Worm (Caenorhabditis elegans) whole organism, L4 larva: Measurements from ENCODE around the gene R10E4.7.

Source experiments
- F49E8.2 ChIP-seq: sonication (generic microtip); optimal IDR thresholded peaks from 2 replicates; lab custom pipeline; 2016; ENCODE audit warnings: missing compliant biosample characterization, mild to moderate bottlenecking, missing genetic modification characterization, borderline replicate concordance
- R02D3.7 ChIP-seq: fragments of 150-350 bp; sonication (generic microtip); optimal IDR thresholded peaks from 3 replicates; lab custom pipeline; 2014; ENCODE audit warnings: missing biosample characterization, missing genetic modification characterization
- T20F7.1 ChIP-seq: fragments of 200-800 bp; sonication (Bioruptor generic); optimal IDR thresholded peaks from 2 replicates; lab custom pipeline; 2018; ENCODE audit warnings: mild to moderate bottlenecking, missing genetic modification characterization, missing compliant biosample characterization
- T26A8.4 ChIP-seq: fragments of 200-800 bp; sonication (Bioruptor generic); IDR thresholded peaks from 2 replicates; pipeline ENCODE4 v1.3.6; 2022; ENCODE audit warnings: missing genetic modification characterization, missing compliant biosample characterization
- aha-1 ChIP-seq: fragments of 150-350 bp; peaks from one replicate; lab custom pipeline; 2014; ENCODE audit warnings: missing biosample characterization, missing genetic modification characterization
- ceh-20 ChIP-seq: fragments of 200-800 bp; sonication (Bioruptor generic); IDR thresholded peaks from 2 replicates; pipeline ENCODE4 v1.3.6; 2022; ENCODE audit warnings: missing genetic modification reagents, missing genetic modification characterization, missing compliant biosample characterization
- ceh-28 ChIP-seq: fragments of 150-350 bp; optimal IDR thresholded peaks from 2 replicates; lab custom pipeline; 2014; ENCODE audit warnings: missing biosample characterization, missing genetic modification reagents, missing genetic modification characterization
- daf-16 ChIP-seq, 3 experiments: sonication (generic microtip); optimal IDR thresholded peaks; 2 replicates each; lab custom pipeline; 2016 to 2017; ENCODE audit warnings: missing genetic modification characterization in 3 of 3, missing genetic modification reagents in 3 of 3, mild to moderate bottlenecking in 2 of 3, missing compliant biosample characterization in 2 of 3, missing biosample characterization in 1 of 3, moderate library complexity in 1 of 3
- daf-19 ChIP-seq: fragments of 200-800 bp; sonication (Bioruptor generic); conservative IDR thresholded peaks from 2 replicates; pipeline ENCODE4 v1.3.6; 2022; ENCODE audit warnings: missing genetic modification characterization, missing compliant biosample characterization
- dpl-1 ChIP-seq: fragments of 150-350 bp; optimal IDR thresholded peaks from 2 replicates; lab custom pipeline; 2014; ENCODE audit warnings: missing biosample characterization, missing genetic modification reagents, missing genetic modification characterization
- duxl-1 ChIP-seq: sonication (generic microtip); optimal IDR thresholded peaks from 2 replicates; lab custom pipeline; 2016; ENCODE audit warnings: mild to moderate bottlenecking, missing genetic modification characterization, moderate library complexity, missing compliant biosample characterization; ENCODE audit not compliant: poor library complexity
- dve-1 ChIP-seq: sonication (generic microtip); optimal IDR thresholded peaks from 2 replicates; lab custom pipeline; 2017; ENCODE audit warnings: antibody characterized with exemption, mild to moderate bottlenecking, missing genetic modification characterization, missing compliant biosample characterization; ENCODE audit not compliant: insufficient read depth
- fkh-10 ChIP-seq: fragments of 150-350 bp; optimal IDR thresholded peaks from 2 replicates; lab custom pipeline; 2014; ENCODE audit warnings: missing biosample characterization, missing genetic modification reagents, missing genetic modification characterization
- hif-1 ChIP-seq, 2 experiments: sonication (generic microtip); optimal IDR thresholded peaks; 2 replicates each; lab custom pipeline; 2016 to 2017; ENCODE audit warnings: missing compliant biosample characterization in 2 of 2, missing genetic modification characterization in 2 of 2, missing genetic modification reagents in 2 of 2, missing genotype in 2 of 2, mild to moderate bottlenecking in 1 of 2
- hlh-30 ChIP-seq: sonication (generic microtip); optimal IDR thresholded peaks from 2 replicates; lab custom pipeline; 2017; ENCODE audit warnings: antibody characterized with exemption, mild to moderate bottlenecking, missing genetic modification characterization, missing compliant biosample characterization; ENCODE audit not compliant: insufficient read depth
- lim-7 ChIP-seq: fragments of 200-800 bp; sonication (Bioruptor generic); IDR thresholded peaks from 2 replicates; pipeline ENCODE4 v1.3.6; 2022; ENCODE audit warnings: missing genetic modification characterization, missing compliant biosample characterization
- lin-29 ChIP-seq: fragments of 200-800 bp; sonication (Bioruptor generic); IDR thresholded peaks from 2 replicates; pipeline ENCODE4 v1.3.6; 2022; ENCODE audit warnings: missing genetic modification reagents, missing genetic modification characterization, missing compliant biosample characterization
- lin-38 ChIP-seq: fragments of 200-800 bp; sonication (Bioruptor generic); IDR thresholded peaks from 2 replicates; pipeline ENCODE4 v1.3.6; 2022; ENCODE audit warnings: missing genetic modification reagents, missing genetic modification characterization, missing compliant biosample characterization
- lir-3 ChIP-seq: sonication (generic microtip); optimal IDR thresholded peaks from 2 replicates; lab custom pipeline; 2016; ENCODE audit warnings: mild to moderate bottlenecking, missing genetic modification characterization, missing compliant biosample characterization
- lsy-2 ChIP-seq, 2 experiments: fragments of 150-350 bp in 1 of 2; sonication (generic microtip) in 1 of 2; optimal IDR thresholded peaks; 2 replicates each; lab custom pipeline; 2014 to 2017; ENCODE audit warnings: missing biosample characterization in 2 of 2, missing genetic modification characterization in 2 of 2
- mdl-1 ChIP-seq, 2 experiments: fragments of 150-350 bp in 1 of 2; sonication (generic microtip) in 1 of 2; optimal IDR thresholded peaks; 2 replicates each; lab custom pipeline; 2014 to 2017; ENCODE audit warnings: missing biosample characterization in 2 of 2, missing genetic modification characterization in 2 of 2
- mxl-3 ChIP-seq: fragments of 200-800 bp; sonication (Bioruptor generic); optimal IDR thresholded peaks from 2 replicates; lab custom pipeline; 2018; ENCODE audit warnings: mild to moderate bottlenecking, missing genetic modification characterization, missing compliant biosample characterization
- nhr-10 ChIP-seq: fragments of 150-350 bp; optimal IDR thresholded peaks from 2 replicates; lab custom pipeline; 2014; ENCODE audit warnings: missing biosample characterization, missing genetic modification characterization
- nhr-11 ChIP-seq: fragments of 150-350 bp; optimal IDR thresholded peaks from 2 replicates; lab custom pipeline; 2014; ENCODE audit warnings: missing biosample characterization, missing genetic modification characterization
- nhr-111 ChIP-seq: fragments of 200-800 bp; sonication (Bioruptor generic); optimal IDR thresholded peaks from 2 replicates; lab custom pipeline; 2018; ENCODE audit warnings: mild to moderate bottlenecking, missing genetic modification characterization, missing compliant biosample characterization
- nhr-25 ChIP-seq: sonication (generic microtip); optimal IDR thresholded peaks from 2 replicates; lab custom pipeline; 2017; ENCODE audit warnings: missing genetic modification characterization, mild to moderate bottlenecking, missing compliant biosample characterization, antibody characterized with exemption, moderate library complexity, borderline replicate concordance; ENCODE audit not compliant: insufficient read depth
- nhr-28 ChIP-seq: fragments of 150-350 bp; optimal IDR thresholded peaks from 2 replicates; lab custom pipeline; 2014; ENCODE audit warnings: missing biosample characterization, missing genetic modification characterization
- nhr-41 ChIP-seq: fragments of 200-800 bp; sonication (Bioruptor generic); IDR thresholded peaks from 2 replicates; pipeline ENCODE4 v1.3.6; 2022; ENCODE audit warnings: missing genetic modification reagents, missing genetic modification characterization, missing compliant biosample characterization
- nhr-6 ChIP-seq: fragments of 150-350 bp; optimal IDR thresholded peaks from 2 replicates; lab custom pipeline; 2014; ENCODE audit warnings: missing biosample characterization, missing genetic modification characterization
- nhr-77 ChIP-seq: fragments of 150-350 bp; optimal IDR thresholded peaks from 2 replicates; lab custom pipeline; 2014; ENCODE audit warnings: missing biosample characterization, missing genetic modification characterization
- pha-4 ChIP-seq, 2 experiments: fragments of 150-350 bp in 1 of 2; fragments of 200-800 bp in 1 of 2; sonication (Bioruptor generic) in 1 of 2; IDR thresholded peaks in 1 of 2; optimal IDR thresholded peaks in 1 of 2; 2 replicates each; pipeline versions ENCODE4 v1.3.6 to Lab custom; 2014 to 2022; ENCODE audit warnings: missing genetic modification characterization in 2 of 2, missing genetic modification reagents in 2 of 2, missing biosample characterization in 1 of 2, missing compliant biosample characterization in 1 of 2
- pqm-1 ChIP-seq: sonication (generic microtip); optimal IDR thresholded peaks from 2 replicates; lab custom pipeline; 2017; ENCODE audit warnings: missing biosample characterization, missing genetic modification characterization
- set-16 ChIP-seq: fragments of 200-800 bp; sonication (Bioruptor generic); IDR thresholded peaks from 2 replicates; pipeline ENCODE4 v1.3.6; 2022; ENCODE audit warnings: missing genetic modification reagents, missing genetic modification characterization, missing compliant biosample characterization
- skn-1 ChIP-seq: fragments of 150-350 bp; optimal IDR thresholded peaks from 2 replicates; lab custom pipeline; 2014; ENCODE audit warnings: missing biosample characterization, missing genetic modification characterization
- spr-1 ChIP-seq: sonication (generic microtip); optimal IDR thresholded peaks from 2 replicates; lab custom pipeline; 2016; ENCODE audit warnings: mild to moderate bottlenecking, missing genetic modification characterization, missing compliant biosample characterization
- tra-1 ChIP-seq: fragments of 200-800 bp; sonication (Bioruptor generic); IDR thresholded peaks from 2 replicates; pipeline ENCODE4 v1.3.6; 2022; ENCODE audit warnings: missing genetic modification reagents, missing genetic modification characterization, missing compliant biosample characterization
- unc-39 ChIP-seq: sonication (generic microtip); optimal IDR thresholded peaks from 2 replicates; lab custom pipeline; 2017; ENCODE audit warnings: missing biosample characterization, missing genetic modification characterization
- unc-62 ChIP-seq, 3 experiments: fragments of 150-350 bp in 1 of 3; sonication (generic microtip); optimal IDR thresholded peaks in 2 of 3; peaks in 1 of 3; 1 replicate in 1 of 3; 2 replicates in 2 of 3; lab custom pipeline; 2014 to 2017; ENCODE audit warnings: missing biosample characterization in 3 of 3, missing genetic modification characterization in 3 of 3, missing genetic modification reagents in 3 of 3, missing genotype in 1 of 3
- zfp-3 ChIP-seq: fragments of 200-800 bp; sonication (Bioruptor generic); conservative IDR thresholded peaks from 2 replicates; pipeline ENCODE4 v1.3.6; 2022; ENCODE audit warnings: missing genetic modification reagents, missing genetic modification characterization, missing compliant biosample characterization
- zip-2 ChIP-seq: fragments of 150-350 bp; optimal IDR thresholded peaks from 2 replicates; lab custom pipeline; 2014; ENCODE audit warnings: missing biosample characterization, missing genetic modification characterization

Gene R10E4.7

DNA sequence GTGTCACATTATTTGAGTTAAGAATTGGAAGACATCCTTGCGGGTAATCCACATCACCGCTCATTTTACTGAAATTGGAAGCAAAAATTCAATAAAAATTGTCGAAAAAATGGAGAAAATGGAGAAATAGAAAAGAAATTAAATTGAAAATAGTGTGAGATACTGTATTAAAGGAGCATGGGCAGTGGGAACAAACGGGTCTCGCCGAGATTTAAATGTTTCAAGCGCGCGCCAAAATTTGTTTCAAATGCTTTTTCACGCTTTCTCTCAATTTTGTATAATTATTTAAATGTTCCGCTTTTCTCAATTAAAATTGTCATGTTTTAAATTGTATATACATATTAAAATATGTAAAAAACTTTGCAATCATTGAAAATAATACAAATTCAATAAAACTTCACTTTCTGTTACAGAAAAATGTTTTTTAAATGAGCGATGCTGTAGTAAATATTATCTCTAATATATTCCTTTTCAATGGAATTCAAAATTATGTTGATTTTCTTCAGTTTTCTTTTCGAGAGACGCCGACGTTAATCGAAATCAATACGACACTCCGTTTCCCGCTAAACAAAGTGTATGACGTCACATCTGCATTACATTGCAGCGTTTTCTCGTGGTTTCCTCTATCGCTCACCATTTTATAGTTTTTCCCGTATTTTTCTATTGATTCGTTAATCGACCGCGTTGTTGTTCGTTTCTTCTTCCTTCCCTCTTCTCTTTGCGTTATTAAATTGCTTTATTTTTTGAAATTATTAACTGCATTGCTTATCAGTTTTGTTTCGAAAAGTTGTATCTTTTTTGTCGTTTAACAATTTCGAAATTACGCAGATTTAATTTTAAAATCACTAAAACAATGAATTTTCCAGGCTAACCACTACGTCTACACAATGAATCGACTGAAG lies 18.7 kb downstream of the R10E4.7 start, which contains the start of the genes evl-14 and dcn-1 (continued):
- TF ChIP-seq set-16 (GFP tag; lab: Robert Waterston, UW) = no peak
- TF ChIP-seq mdl-1 (tag; optimal IDR thresholded peaks at IDR 0.05; lab: Kevin White, UChicago) = peak; percentile 57 to 85
- no peak for TF ChIP-seq lir-3 (tag; lab: Kevin White, UChicago)
- TF ChIP-seq nhr-10 (tag; lab: Kevin White, UChicago) = no peak
- TF ChIP-seq T26A8.4 (GFP tag; lab: Robert Waterston, UW) = no peak
- TF ChIP-seq dve-1 (tag; lab: Kevin White, UChicago) = peak; percentile 92
- TF ChIP-seq zfp-3 (GFP tag; lab: Robert Waterston, UW) = no peak
- TF ChIP-seq nhr-77 (tag; lab: Kevin White, UChicago) = peak; percentile 44
- peak; percentile 98 for TF ChIP-seq T20F7.1 (GFP tag; lab: Kevin White, UChicago)
- peak; percentile 44 for TF ChIP-seq nhr-11 (tag; lab: Kevin White, UChicago)
- TF ChIP-seq lin-38 = peak; percentile 50
- TF ChIP-seq spr-1 = no peak
- peak; percentile 3 for TF ChIP-seq ceh-28 (tag; lab: Kevin White, UChicago)
- no peak for TF ChIP-seq R02D3.7
- peak; percentile 73 for TF ChIP-seq aha-1 (tag; lab: Kevin White, UChicago)
- no peak for TF ChIP-seq duxl-1 (tag; lab: Kevin White, UChicago)

DNA sequence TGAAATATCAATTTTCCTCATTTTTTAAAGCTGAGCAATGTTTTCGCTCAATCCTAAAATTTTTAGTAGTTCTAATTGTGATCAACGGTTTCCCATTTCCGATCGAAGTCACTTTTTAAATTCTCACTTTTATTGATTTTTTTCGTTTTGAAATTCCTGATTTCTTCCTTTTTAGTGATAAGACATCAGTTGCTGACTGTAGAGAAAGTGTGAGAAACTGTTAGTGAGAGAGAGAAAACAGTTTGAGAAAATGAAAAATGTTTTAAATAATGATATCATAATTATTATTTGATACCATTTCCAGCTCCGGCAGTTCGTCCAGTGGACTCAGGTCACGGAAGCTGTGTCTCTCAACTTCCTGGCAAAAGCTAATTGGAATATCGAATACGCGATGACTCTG lies 19.9 kb downstream of the R10E4.7 start:
- TF ChIP-seq dve-1 (tag; lab: Kevin White, UChicago) (peak; percentile 22), nhr-28 (peak; percentile 22), pqm-1 (tag; lab: Kevin White, UChicago) (peak; percentile 80), daf-19 (GFP tag; lab: Robert Waterston, UW) (no peak), zip-2 (tag; lab: Kevin White, UChicago) (no peak), T20F7.1 (GFP tag; lab: Kevin White, UChicago) (peak; percentile 2), pha-4 (GFP tag; IDR thresholded peaks at IDR 0.05; lab: Robert Waterston, UW) (no peak), pha-4 (tag; optimal IDR thresholded peaks at IDR 0.05; lab: Kevin White, UChicago) (no peak), daf-16 (GFP tag; optimal IDR thresholded peaks at IDR 0.05; lab: Kevin White, UChicago) (no peak), daf-16 (tag; optimal IDR thresholded peaks at IDR 0.05; lab: Kevin White, UChicago) (peak; percentile 36), hlh-30 (tag; lab: Kevin White, UChicago) (no peak), nhr-6 (tag; lab: Kevin White, UChicago) (no peak), nhr-111 (no peak), ceh-28 (tag; lab: Kevin White, UChicago) (peak; percentile 41)

DNA sequence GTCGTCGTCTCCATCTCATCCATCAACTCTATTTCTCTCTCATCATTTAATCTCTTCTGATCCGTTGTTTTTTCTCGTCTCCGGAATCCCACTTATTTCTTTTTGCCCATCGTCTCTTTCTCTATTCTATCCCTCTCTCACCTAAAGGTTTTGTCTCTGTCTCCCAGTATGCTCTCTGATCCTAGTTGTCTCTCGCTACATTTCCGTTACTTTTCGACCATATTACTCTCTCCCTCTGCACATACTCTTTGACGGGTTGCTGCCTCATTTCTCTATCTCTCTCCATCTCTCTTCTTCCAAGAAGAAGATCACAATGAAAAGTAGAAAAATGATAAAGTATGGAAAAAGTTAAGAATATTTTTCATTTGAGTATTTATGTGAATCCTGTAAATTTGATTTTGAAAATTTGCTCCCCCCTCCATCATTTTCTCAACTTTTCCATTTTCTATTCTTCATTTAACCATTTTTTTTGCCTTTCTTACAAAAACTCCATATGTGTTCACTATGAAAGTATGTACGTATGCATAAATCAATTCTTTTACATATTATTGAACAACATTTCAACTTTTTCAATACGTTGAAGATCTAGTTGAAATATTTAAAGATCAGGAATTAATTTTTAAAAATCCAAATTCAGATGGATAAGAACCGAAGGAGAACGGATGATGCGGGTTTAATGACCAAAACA lies 22.6 kb downstream of the R10E4.7 start, which contains the start of gene tag-131:
Gene tag-131 (plus strand): TSS at position 638 of the 688 bp plus-strand sequence.
- TF ChIP-seq nhr-11 (tag; lab: Kevin White, UChicago) (peak; percentile 29), nhr-28 (peak; percentile 12), T26A8.4 (GFP tag; lab: Robert Waterston, UW) (0 out of 2 replicates have a peak, but pooled peaks have one; percentile 40), dve-1 (tag; lab: Kevin White, UChicago) (peak; percentile 25), unc-39 (tag; lab: Kevin White, UChicago) (no peak), mxl-3 (GFP tag; lab: Kevin White, UChicago) (no peak), T20F7.1 (GFP tag; lab: Kevin White, UChicago) (no peak), nhr-25 (tag; lab: Kevin White, UChicago) (no peak), unc-62 (GFP tag; optimal IDR thresholded peaks at IDR 0.05 in 1 of 2; lab: Kevin White, UChicago) (peak in 1 of 2 experiments; percentile 83), unc-62 (tag; optimal IDR thresholded peaks at IDR 0.05; lab: Kevin White, UChicago) (no peak), skn-1 (tag; lab: Kevin White, UChicago) (no peak), dpl-1 (peak; percentile 14), nhr-41 (no peak), lin-29 (GFP tag; lab: Robert Waterston, UW) (no peak), hif-1 (tag; optimal IDR thresholded peaks at IDR 0.05; lab: Kevin White, UChicago) (no peak), lim-7 (GFP tag; lab: Robert Waterston, UW) (no peak), fkh-10 (GFP tag; lab: Kevin White, UChicago) (no peak), daf-16 (GFP tag; optimal IDR thresholded peaks at IDR 0.05; lab: Kevin White, UChicago) (peak in 1 of 2 experiments; percentile 5), daf-16 (tag; optimal IDR thresholded peaks at IDR 0.05; lab: Kevin White, UChicago) (no peak), ceh-20 (GFP tag; lab: Robert Waterston, UW) (0 out of 2 replicates have a peak, but pooled peaks have one; percentile 25), spr-1 (no peak), lsy-2 (tag; optimal IDR thresholded peaks at IDR 0.05; lab: Kevin White, UChicago) (peak in 1 of 2 experiments; percentile 25), F49E8.2 (no peak), tra-1 (no peak)
